Worm (Caenorhabditis elegans): ENCODE results near the gene W09D6.5.
A peak's percentile ranks its signal among the peaks of the same experiment; 100 is the strongest.

Gene W09D6.5

DNA sequence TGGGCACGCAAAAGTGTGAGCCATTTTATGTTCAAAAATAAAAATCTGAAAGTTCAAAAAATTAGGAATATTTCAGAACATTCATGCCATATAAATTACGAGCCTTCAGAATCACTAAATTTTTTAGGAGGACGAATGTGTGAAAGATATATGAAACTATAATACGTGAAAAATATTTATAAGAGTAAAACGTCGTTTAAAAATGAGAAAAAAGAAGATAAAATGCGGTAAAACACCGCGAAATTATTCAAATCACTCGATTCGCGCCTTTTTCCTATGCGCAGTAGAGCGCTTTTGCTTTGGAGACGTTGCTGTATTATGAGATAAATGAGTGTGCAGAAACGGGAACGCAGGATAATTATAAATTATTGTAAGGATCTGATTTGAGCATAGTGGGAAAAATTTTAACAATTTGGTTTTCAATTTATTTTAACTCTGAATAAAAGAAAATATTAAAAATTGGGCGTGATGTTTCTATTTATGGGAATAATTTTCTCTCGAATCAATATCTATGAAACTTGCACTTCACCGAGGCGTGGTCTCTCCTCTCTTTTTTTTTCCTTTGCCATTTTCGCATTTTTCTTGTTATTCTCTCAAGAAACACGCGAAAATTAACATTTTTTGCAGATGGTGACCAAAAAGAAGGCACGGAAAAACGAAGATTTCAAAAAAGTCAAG is 31.0 kb downstream of the W09D6.5 start, which contains the start of the genes sup-35 and Y48A6C.4:
Gene sup-35, minus strand, starts transcription at position 51 of the 678 bp plus-strand sequence.
Gene Y48A6C.4, plus strand, starts transcription at position 628 of the 678 bp plus-strand sequence.
- TF ChIP-seq T26A8.4 (GFP tag; IDR thresholded peaks at IDR 0.05) = no peak
- TF ChIP-seq lin-39 (tag; optimal IDR thresholded peaks at IDR 0.05) = no peak
- TF ChIP-seq lin-13 (GFP tag; optimal IDR thresholded peaks at IDR 0.05) = peak; percentile 61
- peak; percentile 49 for TF ChIP-seq nhr-77 (tag; optimal IDR thresholded peaks at IDR 0.05)
- TF ChIP-seq mxl-3 (GFP tag; optimal IDR thresholded peaks at IDR 0.05) = no peak
- no peak for TF ChIP-seq ctbp-1 (GFP tag; IDR thresholded peaks at IDR 0.05)
- no peak for TF ChIP-seq D1046.2 (GFP tag; IDR thresholded peaks at IDR 0.05)
- no peak for TF ChIP-seq lin-29 (GFP tag; IDR thresholded peaks at IDR 0.05)
- no peak for TF ChIP-seq F10B5.3 (tag; optimal IDR thresholded peaks at IDR 0.05)
- no peak for TF ChIP-seq ces-1 (GFP tag; optimal IDR thresholded peaks at IDR 0.05)
- TF ChIP-seq mdt-29 (GFP tag; IDR thresholded peaks at IDR 0.05) = no peak
- 0 out of 2 replicates have a peak, but pooled peaks have one; percentile 43 for TF ChIP-seq arid-1 (GFP tag; conservative IDR thresholded peaks at IDR 0.05)
- peak; percentile 71 for TF ChIP-seq nhr-6 (tag; optimal IDR thresholded peaks at IDR 0.05)
- no peak for TF ChIP-seq gei-8 (GFP tag; optimal IDR thresholded peaks at IDR 0.05)
- TF ChIP-seq hif-1 (tag; optimal IDR thresholded peaks at IDR 0.05) = peak in 1 of 2 experiments; percentile 87
- TF ChIP-seq nhr-42 (GFP tag; IDR thresholded peaks at IDR 0.05) = no peak
- TF ChIP-seq fos-1 (tag; optimal IDR thresholded peaks at IDR 0.05) = no peak
- TF ChIP-seq R02D3.7 (tag; optimal IDR thresholded peaks at IDR 0.05) = no peak
- TF ChIP-seq madf-9 (GFP tag; conservative IDR thresholded peaks at IDR 0.05) = no peak
- peak; percentile 47 for TF ChIP-seq hlh-11 (tag; optimal IDR thresholded peaks at IDR 0.05)
- TF ChIP-seq attf-4 (tag; optimal IDR thresholded peaks at IDR 0.05) = no peak
- TF ChIP-seq mes-2 (tag; optimal IDR thresholded peaks at IDR 0.05; ENCODE audit: poor library complexity, severe bottlenecking) = peak; percentile 96
- TF ChIP-seq nhr-11 (tag; optimal IDR thresholded peaks at IDR 0.05) = peak; percentile 58
- TF ChIP-seq unc-62 (GFP tag; optimal IDR thresholded peaks at IDR 0.05 in 1 of 2) = peak in 1 of 2 experiments; percentile 47
- TF ChIP-seq unc-62 (tag; optimal IDR thresholded peaks at IDR 0.05) = no peak
- TF ChIP-seq unc-130 (GFP tag; optimal IDR thresholded peaks at IDR 0.05) = peak; percentile 87
- TF ChIP-seq ceh-44 (GFP tag; IDR thresholded peaks at IDR 0.05) = peak; percentile 63; the same call in 1 of the 2 replicates
- TF ChIP-seq dmd-6 (GFP tag; IDR thresholded peaks at IDR 0.05) = peak; percentile 31; the same call in 1 of the 2 replicates
- no peak for TF ChIP-seq nhr-111 (GFP tag; optimal IDR thresholded peaks at IDR 0.05)
- no peak for TF ChIP-seq nhr-10 (tag; optimal IDR thresholded peaks at IDR 0.05)
- TF ChIP-seq Y5F2A.4 (GFP tag; optimal IDR thresholded peaks at IDR 0.05) = no peak
- TF ChIP-seq lin-15B (tag; optimal IDR thresholded peaks at IDR 0.05) = peak; percentile 58
- TF ChIP-seq ceh-82 (tag; optimal IDR thresholded peaks at IDR 0.05) = no peak
- TF ChIP-seq nhr-237 (tag; optimal IDR thresholded peaks at IDR 0.05) = no peak
- TF ChIP-seq cey-2 (tag; optimal IDR thresholded peaks at IDR 0.05; ENCODE audit: borderline replicate concordance, insufficient read depth) = no peak
- TF ChIP-seq aly-2 (tag; optimal IDR thresholded peaks at IDR 0.05) = no peak
- no peak for TF ChIP-seq daf-8 (GFP tag; IDR thresholded peaks at IDR 0.05)
- no peak for TF ChIP-seq tag-97 (GFP tag; IDR thresholded peaks at IDR 0.05)
- TF ChIP-seq php-3 (GFP tag; IDR thresholded peaks at IDR 0.05) = no peak
- peak; percentile 51 for TF ChIP-seq hlh-30 (tag; optimal IDR thresholded peaks at IDR 0.05; ENCODE audit: insufficient read depth)
- no peak for TF ChIP-seq ceh-28 (tag; optimal IDR thresholded peaks at IDR 0.05)
- peak; percentile 7 for TF ChIP-seq nhr-25 (tag; optimal IDR thresholded peaks at IDR 0.05; ENCODE audit: borderline replicate concordance, insufficient read depth)
- TF ChIP-seq zfp-2 (tag; optimal IDR thresholded peaks at IDR 0.05) = no peak
- TF ChIP-seq zip-2 (tag; optimal IDR thresholded peaks at IDR 0.05) = no peak
- TF ChIP-seq lin-38 (GFP tag; IDR thresholded peaks at IDR 0.05) = peak; percentile 95
- TF ChIP-seq zag-1 (tag; optimal IDR thresholded peaks at IDR 0.05) = no peak
- TF ChIP-seq snpc-4 (tag; optimal IDR thresholded peaks at IDR 0.05) = peak; percentile 13
- TF ChIP-seq daf-19 (GFP tag; conservative IDR thresholded peaks at IDR 0.05) = no peak
- TF ChIP-seq dpl-1 (GFP tag; optimal IDR thresholded peaks at IDR 0.05) = peak; percentile 93
- TF ChIP-seq Y105C5A.15 (GFP tag; IDR thresholded peaks at IDR 0.05) = no peak
- TF ChIP-seq ama-1 (optimal IDR thresholded peaks at IDR 0.05) = no peak

Measured in whole organism, L4 larva.